Worm (Caenorhabditis elegans) whole organism, L4 larva: ENCODE data around the gene mrpl-22.
A peak's percentile ranks its signal among the peaks of the same experiment; 100 is the strongest.

Experiments
- D1046.2 ChIP-seq: fragments of 200-800 bp; sonication (Bioruptor generic); IDR thresholded peaks from 2 replicates; pipeline ENCODE4 v1.3.6; 2022; ENCODE audit warnings: missing genetic modification characterization, missing compliant biosample characterization
- F10B5.3 ChIP-seq: sonication (generic microtip); optimal IDR thresholded peaks from 2 replicates; lab custom pipeline; 2016; ENCODE audit warnings: mild to moderate bottlenecking, missing genetic modification characterization, missing compliant biosample characterization
- R02D3.7 ChIP-seq: fragments of 150-350 bp; sonication (generic microtip); optimal IDR thresholded peaks from 3 replicates; lab custom pipeline; 2014; ENCODE audit warnings: missing biosample characterization, missing genetic modification characterization
- ZK546.5 ChIP-seq, 2 experiments: sonication (generic microtip); optimal IDR thresholded peaks; 2 replicates each; lab custom pipeline; 2017; ENCODE audit warnings: missing biosample characterization in 2 of 2, missing genetic modification characterization in 2 of 2
- aha-1 ChIP-seq: fragments of 150-350 bp; peaks from one replicate; lab custom pipeline; 2014; ENCODE audit warnings: missing biosample characterization, missing genetic modification characterization
- arid-1 ChIP-seq: fragments of 200-800 bp; sonication (Bioruptor generic); conservative IDR thresholded peaks from 2 replicates; pipeline ENCODE4 v1.3.6; 2022; ENCODE audit warnings: missing genetic modification reagents, missing genetic modification characterization, missing compliant biosample characterization
- attf-4 ChIP-seq: sonication (generic microtip); optimal IDR thresholded peaks from 3 replicates; lab custom pipeline; 2017; ENCODE audit warnings: missing biosample characterization, missing genetic modification characterization
- ceh-28 ChIP-seq: fragments of 150-350 bp; optimal IDR thresholded peaks from 2 replicates; lab custom pipeline; 2014; ENCODE audit warnings: missing biosample characterization, missing genetic modification reagents, missing genetic modification characterization
- ceh-44 ChIP-seq: fragments of 200-800 bp; sonication (Bioruptor generic); IDR thresholded peaks from 2 replicates; pipeline ENCODE4 v1.3.6; 2022; ENCODE audit warnings: missing genetic modification reagents, missing genetic modification characterization, missing compliant biosample characterization
- cey-2 ChIP-seq: sonication (generic microtip); optimal IDR thresholded peaks from 3 replicates; lab custom pipeline; 2017; ENCODE audit warnings: missing genetic modification characterization, mild to moderate bottlenecking, missing compliant biosample characterization, antibody characterized with exemption, borderline replicate concordance; ENCODE audit not compliant: insufficient read depth
- daf-16 ChIP-seq, 3 experiments: sonication (generic microtip); optimal IDR thresholded peaks; 2 replicates each; lab custom pipeline; 2016 to 2017; ENCODE audit warnings: missing genetic modification characterization in 3 of 3, missing genetic modification reagents in 3 of 3, mild to moderate bottlenecking in 2 of 3, missing compliant biosample characterization in 2 of 3, missing biosample characterization in 1 of 3, moderate library complexity in 1 of 3
- daf-19 ChIP-seq: fragments of 200-800 bp; sonication (Bioruptor generic); conservative IDR thresholded peaks from 2 replicates; pipeline ENCODE4 v1.3.6; 2022; ENCODE audit warnings: missing genetic modification characterization, missing compliant biosample characterization
- daf-8 ChIP-seq: fragments of 200-800 bp; sonication (Bioruptor generic); IDR thresholded peaks from 2 replicates; pipeline ENCODE4 v1.3.6; 2022; ENCODE audit warnings: missing genetic modification characterization, missing compliant biosample characterization
- dpl-1 ChIP-seq: fragments of 150-350 bp; optimal IDR thresholded peaks from 2 replicates; lab custom pipeline; 2014; ENCODE audit warnings: missing biosample characterization, missing genetic modification reagents, missing genetic modification characterization
- dve-1 ChIP-seq: sonication (generic microtip); optimal IDR thresholded peaks from 2 replicates; lab custom pipeline; 2017; ENCODE audit warnings: antibody characterized with exemption, mild to moderate bottlenecking, missing genetic modification characterization, missing compliant biosample characterization; ENCODE audit not compliant: insufficient read depth
- fkh-10 ChIP-seq: fragments of 150-350 bp; optimal IDR thresholded peaks from 2 replicates; lab custom pipeline; 2014; ENCODE audit warnings: missing biosample characterization, missing genetic modification reagents, missing genetic modification characterization
- gei-8 ChIP-seq: fragments of 200-800 bp; sonication (Bioruptor generic); optimal IDR thresholded peaks from 2 replicates; lab custom pipeline; 2018; ENCODE audit warnings: mild to moderate bottlenecking, missing genetic modification characterization, missing compliant biosample characterization
- hlh-11 ChIP-seq: fragments of 200-800 bp; sonication (Bioruptor generic); optimal IDR thresholded peaks from 2 replicates; lab custom pipeline; 2018; ENCODE audit warnings: mild to moderate bottlenecking, missing genetic modification characterization, missing compliant biosample characterization
- hlh-30 ChIP-seq: sonication (generic microtip); optimal IDR thresholded peaks from 2 replicates; lab custom pipeline; 2017; ENCODE audit warnings: antibody characterized with exemption, mild to moderate bottlenecking, missing genetic modification characterization, missing compliant biosample characterization; ENCODE audit not compliant: insufficient read depth
- hmg-1.1 ChIP-seq: fragments of 200-800 bp; sonication (Bioruptor generic); IDR thresholded peaks from 2 replicates; pipeline ENCODE4 v1.3.6; 2022; ENCODE audit warnings: missing genetic modification reagents, missing genetic modification characterization, missing compliant biosample characterization
- lin-13 ChIP-seq: fragments of 150-350 bp; optimal IDR thresholded peaks from 2 replicates; lab custom pipeline; 2014; ENCODE audit warnings: missing biosample characterization, missing genetic modification reagents, missing genetic modification characterization
- lin-38 ChIP-seq: fragments of 200-800 bp; sonication (Bioruptor generic); IDR thresholded peaks from 2 replicates; pipeline ENCODE4 v1.3.6; 2022; ENCODE audit warnings: missing genetic modification reagents, missing genetic modification characterization, missing compliant biosample characterization
- lsy-2 ChIP-seq, 2 experiments: fragments of 150-350 bp in 1 of 2; sonication (generic microtip) in 1 of 2; optimal IDR thresholded peaks; 2 replicates each; lab custom pipeline; 2014 to 2017; ENCODE audit warnings: missing biosample characterization in 2 of 2, missing genetic modification characterization in 2 of 2
- madf-9 ChIP-seq: fragments of 200-800 bp; sonication (Bioruptor generic); conservative IDR thresholded peaks from 2 replicates; pipeline ENCODE4 v1.3.6; 2022; ENCODE audit warnings: missing genetic modification reagents, missing genetic modification characterization, missing compliant biosample characterization
- mdl-1 ChIP-seq, 2 experiments: fragments of 150-350 bp in 1 of 2; sonication (generic microtip) in 1 of 2; optimal IDR thresholded peaks; 2 replicates each; lab custom pipeline; 2014 to 2017; ENCODE audit warnings: missing biosample characterization in 2 of 2, missing genetic modification characterization in 2 of 2
- mep-1 ChIP-seq: fragments of 150-350 bp; sonication (generic microtip); optimal IDR thresholded peaks from 3 replicates; lab custom pipeline; 2014; ENCODE audit warnings: missing biosample characterization, missing genetic modification characterization
- mes-2 ChIP-seq: sonication (generic microtip); optimal IDR thresholded peaks from 2 replicates; lab custom pipeline; 2016; ENCODE audit warnings: missing genotype, mild to moderate bottlenecking, missing genetic modification characterization, missing compliant biosample characterization; ENCODE audit not compliant: poor library complexity, severe bottlenecking
- nhr-237 ChIP-seq: sonication (generic microtip); optimal IDR thresholded peaks from 2 replicates; lab custom pipeline; 2017; ENCODE audit warnings: missing biosample characterization, missing genetic modification characterization
- nhr-25 ChIP-seq: sonication (generic microtip); optimal IDR thresholded peaks from 2 replicates; lab custom pipeline; 2017; ENCODE audit warnings: missing genetic modification characterization, mild to moderate bottlenecking, missing compliant biosample characterization, antibody characterized with exemption, moderate library complexity, borderline replicate concordance; ENCODE audit not compliant: insufficient read depth
- nhr-28 ChIP-seq: fragments of 150-350 bp; optimal IDR thresholded peaks from 2 replicates; lab custom pipeline; 2014; ENCODE audit warnings: missing biosample characterization, missing genetic modification characterization
- nhr-41 ChIP-seq: fragments of 200-800 bp; sonication (Bioruptor generic); IDR thresholded peaks from 2 replicates; pipeline ENCODE4 v1.3.6; 2022; ENCODE audit warnings: missing genetic modification reagents, missing genetic modification characterization, missing compliant biosample characterization
- nhr-42 ChIP-seq: fragments of 200-800 bp; sonication (Bioruptor generic); IDR thresholded peaks from 2 replicates; pipeline ENCODE4 v1.3.6; 2022; ENCODE audit warnings: missing genetic modification characterization, missing compliant biosample characterization
- nhr-48 ChIP-seq: sonication (generic microtip); optimal IDR thresholded peaks from 2 replicates; lab custom pipeline; 2016; ENCODE audit warnings: mild to moderate bottlenecking, missing genetic modification characterization, missing compliant biosample characterization
- nhr-6 ChIP-seq: fragments of 150-350 bp; optimal IDR thresholded peaks from 2 replicates; lab custom pipeline; 2014; ENCODE audit warnings: missing biosample characterization, missing genetic modification characterization
- nhr-77 ChIP-seq: fragments of 150-350 bp; optimal IDR thresholded peaks from 2 replicates; lab custom pipeline; 2014; ENCODE audit warnings: missing biosample characterization, missing genetic modification characterization
- pha-4 ChIP-seq, 2 experiments: fragments of 150-350 bp in 1 of 2; fragments of 200-800 bp in 1 of 2; sonication (Bioruptor generic) in 1 of 2; IDR thresholded peaks in 1 of 2; optimal IDR thresholded peaks in 1 of 2; 2 replicates each; pipeline versions ENCODE4 v1.3.6 to Lab custom; 2014 to 2022; ENCODE audit warnings: missing genetic modification characterization in 2 of 2, missing genetic modification reagents in 2 of 2, missing biosample characterization in 1 of 2, missing compliant biosample characterization in 1 of 2
- php-3 ChIP-seq: fragments of 200-800 bp; sonication (Bioruptor generic); IDR thresholded peaks from 2 replicates; pipeline ENCODE4 v1.3.6; 2022; ENCODE audit warnings: missing genetic modification reagents, missing genetic modification characterization, missing compliant biosample characterization
- rbr-2 ChIP-seq: sonication (generic microtip); optimal IDR thresholded peaks from 2 replicates; lab custom pipeline; 2016; ENCODE audit warnings: missing genotype, missing genetic modification characterization, missing compliant biosample characterization
- set-16 ChIP-seq: fragments of 200-800 bp; sonication (Bioruptor generic); IDR thresholded peaks from 2 replicates; pipeline ENCODE4 v1.3.6; 2022; ENCODE audit warnings: missing genetic modification reagents, missing genetic modification characterization, missing compliant biosample characterization
- skn-1 ChIP-seq: fragments of 150-350 bp; optimal IDR thresholded peaks from 2 replicates; lab custom pipeline; 2014; ENCODE audit warnings: missing biosample characterization, missing genetic modification characterization
- snpc-4 ChIP-seq: fragments of 150-350 bp; optimal IDR thresholded peaks from 2 replicates; lab custom pipeline; 2014; ENCODE audit warnings: missing biosample characterization, missing genetic modification characterization
- spr-1 ChIP-seq: sonication (generic microtip); optimal IDR thresholded peaks from 2 replicates; lab custom pipeline; 2016; ENCODE audit warnings: mild to moderate bottlenecking, missing genetic modification characterization, missing compliant biosample characterization
- unc-62 ChIP-seq, 3 experiments: fragments of 150-350 bp in 1 of 3; sonication (generic microtip); optimal IDR thresholded peaks in 2 of 3; peaks in 1 of 3; 1 replicate in 1 of 3; 2 replicates in 2 of 3; lab custom pipeline; 2014 to 2017; ENCODE audit warnings: missing biosample characterization in 3 of 3, missing genetic modification characterization in 3 of 3, missing genetic modification reagents in 3 of 3, missing genotype in 1 of 3
- zip-2 ChIP-seq: fragments of 150-350 bp; optimal IDR thresholded peaks from 2 replicates; lab custom pipeline; 2014; ENCODE audit warnings: missing biosample characterization, missing genetic modification characterization
- ztf-7 ChIP-seq: fragments of 150-350 bp; optimal IDR thresholded peaks from 2 replicates; lab custom pipeline; 2014; ENCODE audit warnings: missing biosample characterization, missing genetic modification characterization

mrpl-22 gene

ce11 chrIII:10632590-10633402, 17.5 kb downstream of the mrpl-22 start, which contains the start of gene Y39A1A.10:
Gene Y39A1A.10, plus strand, starts transcription at chrIII:10632728.
- TF ChIP-seq daf-16 (GFP tag; optimal IDR thresholded peaks at IDR 0.05; lab: Kevin White, UChicago) = peak in 1 of 2 experiments; percentile 58
- peak; percentile 51 for TF ChIP-seq daf-16 (tag; optimal IDR thresholded peaks at IDR 0.05; lab: Kevin White, UChicago)
- 0 out of 2 replicates have a peak, but pooled peaks have one; percentile 9 for TF ChIP-seq arid-1
- no peak for TF ChIP-seq daf-19 (GFP tag; lab: Robert Waterston, UW)
- peak; percentile 3 for TF ChIP-seq hlh-30 (tag; lab: Kevin White, UChicago)
- TF ChIP-seq snpc-4 (tag; lab: Kevin White, UChicago) = no peak
- peak; percentile 24 for TF ChIP-seq dve-1 (tag; lab: Kevin White, UChicago)
- peak; percentile 79 for TF ChIP-seq nhr-28 (tag; lab: Kevin White, UChicago)
- peak; percentile 80 for TF ChIP-seq nhr-25
- no peak; the same call in 1 of the 2 replicates for TF ChIP-seq pha-4 (GFP tag; IDR thresholded peaks at IDR 0.05; lab: Robert Waterston, UW)
- TF ChIP-seq pha-4 (tag; optimal IDR thresholded peaks at IDR 0.05; lab: Kevin White, UChicago) = peak; percentile 52
- peak; percentile 57 for TF ChIP-seq mep-1 (tag; lab: Kevin White, UChicago)
- peak in 1 of 2 experiments; percentile 31 for TF ChIP-seq lsy-2 (tag; optimal IDR thresholded peaks at IDR 0.05; lab: Kevin White, UChicago)
- TF ChIP-seq aha-1 (tag; lab: Kevin White, UChicago) = peak; percentile 96
- TF ChIP-seq gei-8 (GFP tag; lab: Kevin White, UChicago) = no peak
- TF ChIP-seq nhr-48 (tag; lab: Kevin White, UChicago) = peak; percentile 3
- no peak for TF ChIP-seq R02D3.7
- TF ChIP-seq ZK546.5 (tag; optimal IDR thresholded peaks at IDR 0.05; lab: Kevin White, UChicago) = no peak
- TF ChIP-seq madf-9 (GFP tag; lab: Robert Waterston, UW) = no peak
- TF ChIP-seq cey-2 (tag; lab: Kevin White, UChicago) = no peak
- peak; percentile 1 for TF ChIP-seq nhr-6 (tag; lab: Kevin White, UChicago)
- TF ChIP-seq spr-1 = no peak
- peak; percentile 15 for TF ChIP-seq rbr-2
- peak; percentile 70 for TF ChIP-seq hlh-11 (tag; lab: Kevin White, UChicago)
- no peak for TF ChIP-seq nhr-41
- TF ChIP-seq nhr-237 (tag; lab: Kevin White, UChicago) = no peak
- no peak for TF ChIP-seq ceh-44
- TF ChIP-seq set-16 (GFP tag; lab: Robert Waterston, UW) = peak; percentile 98
- TF ChIP-seq F10B5.3 (tag; lab: Kevin White, UChicago) = no peak
- TF ChIP-seq mes-2 (tag; lab: Kevin White, UChicago) = peak; percentile 51
- TF ChIP-seq hmg-1.1 (GFP tag; lab: Robert Waterston, UW) = peak; percentile 19; the same call in 1 of the 2 replicates
- no peak for TF ChIP-seq ztf-7 (tag; lab: Kevin White, UChicago)
- peak; percentile 73 to 85 for TF ChIP-seq mdl-1 (tag; optimal IDR thresholded peaks at IDR 0.05; lab: Kevin White, UChicago)
- no peak for TF ChIP-seq lin-13
- 0 out of 2 replicates have a peak, but pooled peaks have one; percentile 11 for TF ChIP-seq php-3 (GFP tag; lab: Robert Waterston, UW)
- TF ChIP-seq zip-2 = no peak
- TF ChIP-seq fkh-10 (GFP tag; lab: Kevin White, UChicago) = peak; percentile 67
- TF ChIP-seq ceh-28 (tag; lab: Kevin White, UChicago) = peak; percentile 28
- no peak for TF ChIP-seq daf-8
- TF ChIP-seq, all 104 proteins: peak for 21

ce11 chrIII:10633403-10633674, 18.1 kb downstream of the mrpl-22 start, which contains the start of gene Y39A1A.9:
Gene Y39A1A.9, minus strand, starts transcription at chrIII:10633501.
- TF ChIP-seq unc-62 (GFP tag; optimal IDR thresholded peaks at IDR 0.05 in 1 of 2; lab: Kevin White, UChicago) (peak in 1 of 2 experiments; percentile 46), unc-62 (tag; optimal IDR thresholded peaks at IDR 0.05; lab: Kevin White, UChicago) (no peak), attf-4 (no peak), dpl-1 (GFP tag; lab: Kevin White, UChicago) (no peak), nhr-77 (tag; lab: Kevin White, UChicago) (no peak), set-16 (GFP tag; lab: Robert Waterston, UW) (no peak), D1046.2 (GFP tag; lab: Robert Waterston, UW) (no peak), lin-38 (GFP tag; lab: Robert Waterston, UW) (no peak), mep-1 (tag; lab: Kevin White, UChicago) (no peak), aha-1 (tag; lab: Kevin White, UChicago) (peak; percentile 91), skn-1 (tag; lab: Kevin White, UChicago) (no peak), R02D3.7 (no peak), nhr-42 (GFP tag; lab: Robert Waterston, UW) (no peak)
